Worm (Caenorhabditis elegans) whole organism, L1 larva: Measurements from ENCODE around the gene arrd-23.

Experiments used
- ama-1 ChIP-seq: fragments of 150-350 bp; optimal IDR thresholded peaks from 2 replicates; lab custom pipeline; 2014
- dpl-1 ChIP-seq, 3 experiments: fragments of 150-350 bp in 2 of 3; sonication (generic microtip) in 1 of 3; optimal IDR thresholded peaks; 2 replicates each; lab custom pipeline; 2014 to 2017; ENCODE audit warnings: missing biosample characterization in 3 of 3, missing genetic modification characterization in 3 of 3, missing genetic modification reagents in 3 of 3
- egl-13 ChIP-seq: sonication (generic microtip); optimal IDR thresholded peaks from 2 replicates; lab custom pipeline; 2016; ENCODE audit warnings: missing genotype, missing genetic modification reagents, missing genetic modification characterization, missing compliant biosample characterization
- egl-27 ChIP-seq, 2 experiments: fragments of 150-350 bp in 1 of 2; sonication (generic microtip); optimal IDR thresholded peaks; 3 replicates each; lab custom pipeline; 2017 to 2018; ENCODE audit warnings: missing biosample characterization in 2 of 2, missing genetic modification characterization in 2 of 2, missing genetic modification reagents in 2 of 2
- fkh-10 ChIP-seq: sonication (generic microtip); optimal IDR thresholded peaks from 2 replicates; lab custom pipeline; 2017; ENCODE audit warnings: missing biosample characterization, missing genetic modification reagents, missing genetic modification characterization
- grh-1 ChIP-seq: fragments of 200-800 bp; sonication (Bioruptor generic); IDR thresholded peaks from 2 replicates; pipeline ENCODE4 v1.3.6; 2022; ENCODE audit warnings: missing genetic modification reagents, missing genetic modification characterization, missing compliant biosample characterization
- hlh-4 ChIP-seq: sonication (generic microtip); optimal IDR thresholded peaks from 2 replicates; lab custom pipeline; 2016; ENCODE audit warnings: mild to moderate bottlenecking, missing genetic modification characterization, missing compliant biosample characterization
- lin-14 ChIP-seq: fragments of 200-800 bp; sonication (Bioruptor generic); optimal IDR thresholded peaks from 2 replicates; lab custom pipeline; 2018; ENCODE audit warnings: mild to moderate bottlenecking, missing genetic modification characterization, moderate library complexity, missing compliant biosample characterization
- tlp-1 ChIP-seq: fragments of 150-350 bp; optimal IDR thresholded peaks from 2 replicates; lab custom pipeline; 2014; ENCODE audit warnings: missing biosample characterization, missing genetic modification characterization
- unc-62 ChIP-seq: fragments of 150-350 bp; optimal IDR thresholded peaks from 2 replicates; lab custom pipeline; 2014; ENCODE audit warnings: missing biosample characterization, missing genetic modification reagents, missing genetic modification characterization
- zag-1 ChIP-seq: fragments of 150-350 bp; optimal IDR thresholded peaks from 2 replicates; lab custom pipeline; 2014; ENCODE audit warnings: missing biosample characterization, missing genetic modification characterization
- ztf-11 ChIP-seq, 2 experiments: sonication (generic microtip); optimal IDR thresholded peaks; 2 replicates each; lab custom pipeline; 2016 to 2017; ENCODE audit warnings: missing genetic modification characterization in 2 of 2, missing biosample characterization in 1 of 2, missing compliant biosample characterization in 1 of 2
- ztf-4 ChIP-seq: fragments of 150-350 bp; optimal IDR thresholded peaks from 2 replicates; lab custom pipeline; 2014; ENCODE audit warnings: missing biosample characterization, missing genetic modification characterization

- TF ChIP-seq grh-1 (GFP tag; lab: Robert Waterston, UW) (no peak), egl-27 (tag; optimal IDR thresholded peaks at IDR 0.05; lab: Kevin White, UChicago) (no peak), ama-1 (lab: Kevin White, UChicago) (no peak), egl-13 (tag; lab: Kevin White, UChicago) (no peak), unc-62 (no peak), tlp-1 (tag; lab: Kevin White, UChicago) (no peak), zag-1 (tag; lab: Kevin White, UChicago) (no peak), lin-14 (GFP tag; lab: Kevin White, UChicago) (no peak), ztf-11 (tag; optimal IDR thresholded peaks at IDR 0.05; lab: Kevin White, UChicago) (no peak), dpl-1 (GFP tag; optimal IDR thresholded peaks at IDR 0.05; lab: Kevin White, UChicago) (no peak), ztf-4 (no peak), fkh-10 (GFP tag; lab: Kevin White, UChicago) (no peak), hlh-4 (no peak)
These were observed 42.4 kb downstream of the arrd-23 start for ce11 chrX:4928118-4928517.
